Fruit fly (Drosophila melanogaster) whole organism, embryonic: ENCODE measurements around the gene CG7054.
A peak's percentile ranks its signal among the peaks of the same experiment; 100 is the strongest.

Source experiments
- Atf6 ChIP-seq: fragments of 200-800 bp; sonication (Bioruptor generic); IDR thresholded peaks from 2 replicates; pipeline ENCODE4 v1.3.6; 2022; ENCODE audit warnings: missing biosample characterization, missing genetic modification characterization
- C15 ChIP-seq: fragments of 200-800 bp; sonication (Bioruptor generic); IDR thresholded peaks from 3 replicates; pipeline ENCODE4 v1.3.6; 2022; ENCODE audit warnings: missing biosample characterization, missing genetic modification characterization
- CG10147 ChIP-seq: fragments of 200-800 bp; sonication (Bioruptor generic); optimal IDR thresholded peaks from 2 replicates; lab custom pipeline; 2019; ENCODE audit warnings: missing biosample characterization, mild to moderate bottlenecking, missing genetic modification characterization, moderate library complexity
- CG10366 ChIP-seq: fragments of 200-800 bp; sonication (Bioruptor generic); IDR thresholded peaks from 2 replicates; pipeline ENCODE4 v1.3.6; 2022; ENCODE audit warnings: missing biosample characterization, missing genetic modification characterization
- CG11504 ChIP-seq: fragments of 200-800 bp; sonication (Bioruptor generic); optimal IDR thresholded peaks from 3 replicates; lab custom pipeline; 2019; ENCODE audit warnings: missing biosample characterization, mild to moderate bottlenecking, missing genetic modification characterization, moderate library complexity
- CG12391 ChIP-seq: fragments of 200-800 bp; sonication (Bioruptor generic); optimal IDR thresholded peaks from 3 replicates; lab custom pipeline; 2018; ENCODE audit warnings: missing biosample characterization, mild to moderate bottlenecking, missing genetic modification characterization, moderate library complexity
- CG14710 ChIP-seq: fragments of 200-800 bp; sonication (Bioruptor generic); optimal IDR thresholded peaks from 3 replicates; lab custom pipeline; 2019; ENCODE audit warnings: missing biosample characterization, mild to moderate bottlenecking, missing genetic modification characterization, moderate library complexity
- CG1603 ChIP-seq: fragments of 200-800 bp; sonication (Bioruptor generic); optimal IDR thresholded peaks from 2 replicates; lab custom pipeline; 2019; ENCODE audit warnings: missing biosample characterization, mild to moderate bottlenecking, missing genetic modification characterization, moderate library complexity
- CG17359 ChIP-seq: fragments of 200-800 bp; sonication (Bioruptor generic); optimal IDR thresholded peaks from 3 replicates; lab custom pipeline; 2018; ENCODE audit warnings: missing biosample characterization, mild to moderate bottlenecking, missing genetic modification characterization, moderate library complexity
- CG17568 ChIP-seq: fragments of 200-800 bp; sonication (Bioruptor generic); optimal IDR thresholded peaks from 2 replicates; lab custom pipeline; 2018; ENCODE audit warnings: missing biosample characterization, mild to moderate bottlenecking, missing genetic modification characterization, moderate library complexity
- CG18011 ChIP-seq: fragments of 200-800 bp; sonication (Bioruptor generic); optimal IDR thresholded peaks from 2 replicates; lab custom pipeline; 2017; ENCODE audit warnings: missing biosample characterization, missing genetic modification characterization, mild to moderate bottlenecking, moderate library complexity, missing genotype
- CG18262 ChIP-seq: fragments of 200-800 bp; optimal IDR thresholded peaks from 3 replicates; lab custom pipeline; 2019; ENCODE audit warnings: missing biosample characterization, mild to moderate bottlenecking, missing genetic modification characterization, moderate library complexity
- CG31441 ChIP-seq: fragments of 200-800 bp; sonication (Bioruptor generic); IDR thresholded peaks from 2 replicates; pipeline ENCODE4 v1.3.6; 2022; ENCODE audit warnings: missing biosample characterization, missing genetic modification characterization
- CG3995 ChIP-seq: fragments of 200-800 bp; sonication (Bioruptor generic); optimal IDR thresholded peaks from 3 replicates; lab custom pipeline; 2016; ENCODE audit warnings: missing biosample characterization, missing genetic modification characterization
- CG42726 ChIP-seq: fragments of 200-800 bp; sonication (Bioruptor generic); IDR thresholded peaks from 2 replicates; pipeline ENCODE4 v1.3.6; 2022; ENCODE audit warnings: missing biosample characterization, missing genetic modification characterization; ENCODE audit not compliant: partially characterized antibody
- CG4282 ChIP-seq: fragments of 200-800 bp; sonication (Bioruptor generic); optimal IDR thresholded peaks from 2 replicates; lab custom pipeline; 2016; ENCODE audit warnings: missing biosample characterization, missing genetic modification characterization
- CG4424 ChIP-seq: fragments of 200-800 bp; sonication (Bioruptor generic); optimal IDR thresholded peaks from 3 replicates; lab custom pipeline; 2016; ENCODE audit warnings: missing biosample characterization, missing genetic modification characterization
- CG4707 ChIP-seq: fragments of 200-800 bp; sonication (Bioruptor generic); optimal IDR thresholded peaks from 2 replicates; lab custom pipeline; 2018; ENCODE audit warnings: missing biosample characterization, mild to moderate bottlenecking, missing genetic modification characterization, moderate library complexity
- CG4730 ChIP-seq: fragments of 200-800 bp; sonication (Bioruptor generic); IDR thresholded peaks from 2 replicates; pipeline ENCODE4 v1.3.6; 2022; ENCODE audit warnings: missing biosample characterization, missing genetic modification characterization
- CG5953 ChIP-seq: fragments of 200-800 bp; sonication (Bioruptor generic); IDR thresholded peaks from 2 replicates; pipeline ENCODE4 v1.3.6; 2022; ENCODE audit warnings: missing biosample characterization, missing genetic modification characterization
- CG6272 ChIP-seq: fragments of 200-800 bp; sonication (Bioruptor generic); IDR thresholded peaks from 2 replicates; pipeline ENCODE4 v1.3.6; 2022; ENCODE audit warnings: missing biosample characterization, missing genetic modification characterization
- CG7786 ChIP-seq: fragments of 200-800 bp; sonication (Bioruptor generic); optimal IDR thresholded peaks from 2 replicates; lab custom pipeline; 2016; ENCODE audit warnings: missing biosample characterization, missing genetic modification characterization
- CG9215 ChIP-seq: fragments of 200-800 bp; sonication (Bioruptor generic); IDR thresholded peaks from 2 replicates; pipeline ENCODE4 v1.3.6; 2022; ENCODE audit warnings: missing biosample characterization, missing genetic modification characterization
- Chrac-16 ChIP-seq: fragments of 200-800 bp; sonication (Bioruptor generic); optimal IDR thresholded peaks from 3 replicates; lab custom pipeline; 2016; ENCODE audit warnings: missing biosample characterization, missing genetic modification characterization
- Dp ChIP-seq: fragments of 200-800 bp; sonication (Bioruptor generic); optimal IDR thresholded peaks from 2 replicates; lab custom pipeline; 2018; ENCODE audit warnings: missing biosample characterization, mild to moderate bottlenecking, missing genetic modification characterization, moderate library complexity
- E2f2 ChIP-seq: fragments of 200-800 bp; sonication (Bioruptor generic); IDR thresholded peaks from 2 replicates; pipeline ENCODE4 v1.3.6; 2022; ENCODE audit warnings: missing biosample characterization, missing genetic modification characterization
- Fer2 ChIP-seq: fragments of 200-800 bp; sonication (Bioruptor generic); optimal IDR thresholded peaks from 2 replicates; lab custom pipeline; 2018; ENCODE audit warnings: missing biosample characterization, mild to moderate bottlenecking, missing genetic modification characterization, moderate library complexity
- HLH3B ChIP-seq: fragments of 200-800 bp; sonication (Bioruptor generic); IDR thresholded peaks from 2 replicates; pipeline ENCODE4 v1.3.6; 2022; ENCODE audit warnings: missing biosample characterization, missing genetic modification characterization
- Myb ChIP-seq: fragments of 200-800 bp; sonication (Bioruptor generic); optimal IDR thresholded peaks from 2 replicates; lab custom pipeline; 2016; ENCODE audit warnings: missing biosample characterization, missing genetic modification characterization
- Opbp ChIP-seq: fragments of 200-800 bp; sonication (Bioruptor generic); IDR thresholded peaks from 3 replicates; pipeline ENCODE4 v1.3.6; 2022; ENCODE audit warnings: missing biosample characterization, missing genetic modification characterization; ENCODE audit not compliant: partially characterized antibody
- Rx ChIP-seq: fragments of 200-800 bp; sonication (Bioruptor generic); IDR thresholded peaks from 2 replicates; pipeline ENCODE4 v1.3.6; 2022; ENCODE audit warnings: missing biosample characterization, missing genetic modification characterization
- TFAM ChIP-seq: fragments of 200-800 bp; sonication (Bioruptor generic); optimal IDR thresholded peaks from 2 replicates; lab custom pipeline; 2017; ENCODE audit warnings: missing biosample characterization, missing genetic modification characterization, inconsistent platforms
- Taf1 ChIP-seq: fragments of 200-800 bp; sonication (Bioruptor generic); IDR thresholded peaks from 2 replicates; pipeline ENCODE4 v1.3.6; 2022; ENCODE audit warnings: missing biosample characterization, missing genetic modification characterization
- Tbp ChIP-seq: fragments of >200 bp; optimal IDR thresholded peaks from 2 replicates; lab custom pipeline; 2018; ENCODE audit warnings: missing biosample characterization, missing genetic modification characterization
- al ChIP-seq: fragments of 200-800 bp; sonication (Bioruptor generic); IDR thresholded peaks from 2 replicates; pipeline ENCODE4 v1.3.6; 2022; ENCODE audit warnings: missing biosample characterization, missing genetic modification characterization
- amos ChIP-seq: fragments of 200-800 bp; sonication (Bioruptor generic); IDR thresholded peaks from 2 replicates; pipeline ENCODE4 v1.3.6; 2022; ENCODE audit warnings: missing biosample characterization, missing genetic modification characterization; ENCODE audit not compliant: partially characterized antibody
- cas ChIP-seq: fragments of 200-800 bp; sonication (Bioruptor generic); IDR thresholded peaks from 2 replicates; pipeline ENCODE4 v1.3.6; 2022; ENCODE audit warnings: missing biosample characterization, missing genetic modification characterization
- cg ChIP-seq: fragments of 200-800 bp; sonication (Bioruptor generic); optimal IDR thresholded peaks from 3 replicates; lab custom pipeline; 2019; ENCODE audit warnings: missing biosample characterization, mild to moderate bottlenecking, missing genetic modification characterization, moderate library complexity
- cwo ChIP-seq: fragments of 200-800 bp; sonication (Bioruptor generic); optimal IDR thresholded peaks from 3 replicates; lab custom pipeline; 2017; ENCODE audit warnings: missing biosample characterization, missing genetic modification characterization, mild to moderate bottlenecking, moderate library complexity, missing genetic modification reagents
- dm ChIP-seq: fragments of 200-800 bp; sonication (Bioruptor generic); optimal IDR thresholded peaks from 3 replicates; lab custom pipeline; 2016; ENCODE audit warnings: missing biosample characterization, missing genetic modification characterization
- dpn ChIP-seq, 2 experiments: fragments of 200-800 bp; sonication (Bioruptor generic); optimal IDR thresholded peaks; 3 replicates each; lab custom pipeline; 2016; ENCODE audit warnings: missing biosample characterization in 2 of 2, missing genetic modification characterization in 2 of 2
- grn ChIP-seq: fragments of 200-800 bp; sonication (Bioruptor generic); optimal IDR thresholded peaks from 3 replicates; lab custom pipeline; 2017; ENCODE audit warnings: missing biosample characterization, missing genetic modification characterization
- ind ChIP-seq: fragments of 200-800 bp; sonication (Bioruptor generic); optimal IDR thresholded peaks from 3 replicates; lab custom pipeline; 2016; ENCODE audit warnings: missing biosample characterization, missing genetic modification characterization
- mld ChIP-seq: fragments of 200-800 bp; sonication (Bioruptor generic); IDR thresholded peaks from 3 replicates; pipeline ENCODE4 v1.3.6; 2022; ENCODE audit warnings: missing biosample characterization, missing genetic modification characterization; ENCODE audit not compliant: partially characterized antibody
- onecut ChIP-seq: fragments of 200-800 bp; sonication (Bioruptor generic); IDR thresholded peaks from 2 replicates; pipeline ENCODE4 v1.3.6; 2022; ENCODE audit warnings: missing biosample characterization, missing genetic modification characterization
- prd ChIP-seq, 3 experiments: fragments of >200 bp in 2 of 3; fragments of 200-800 bp in 1 of 3; sonication (Bioruptor generic) in 1 of 3; optimal IDR thresholded peaks in 2 of 3; IDR thresholded peaks in 1 of 3; 2 replicates in 2 of 3; 3 replicates in 1 of 3; pipeline versions ENCODE4 v1.3.6 to Lab custom; 2017 to 2022; ENCODE audit warnings: missing biosample characterization in 1 of 3, missing genetic modification characterization in 1 of 3
- sna ChIP-seq: fragments of 200-800 bp; sonication (Bioruptor generic); IDR thresholded peaks from 2 replicates; pipeline ENCODE4 v1.3.6; 2022; ENCODE audit warnings: missing biosample characterization, missing genetic modification characterization; ENCODE audit not compliant: partially characterized antibody
- ssp ChIP-seq: fragments of 200-800 bp; sonication (Bioruptor generic); IDR thresholded peaks from 2 replicates; pipeline ENCODE4 v1.3.6; 2022; ENCODE audit warnings: missing biosample characterization, missing genetic modification characterization
- usp ChIP-seq: fragments of >200 bp; optimal IDR thresholded peaks from 2 replicates; lab custom pipeline; 2017; ENCODE audit warnings: missing biosample characterization, missing genetic modification characterization
- z ChIP-seq: fragments of 200-800 bp; sonication (Bioruptor generic); IDR thresholded peaks from 3 replicates; pipeline ENCODE4 v1.3.6; 2022; ENCODE audit warnings: missing biosample characterization, missing genetic modification characterization

Gene CG7054

DNA sequence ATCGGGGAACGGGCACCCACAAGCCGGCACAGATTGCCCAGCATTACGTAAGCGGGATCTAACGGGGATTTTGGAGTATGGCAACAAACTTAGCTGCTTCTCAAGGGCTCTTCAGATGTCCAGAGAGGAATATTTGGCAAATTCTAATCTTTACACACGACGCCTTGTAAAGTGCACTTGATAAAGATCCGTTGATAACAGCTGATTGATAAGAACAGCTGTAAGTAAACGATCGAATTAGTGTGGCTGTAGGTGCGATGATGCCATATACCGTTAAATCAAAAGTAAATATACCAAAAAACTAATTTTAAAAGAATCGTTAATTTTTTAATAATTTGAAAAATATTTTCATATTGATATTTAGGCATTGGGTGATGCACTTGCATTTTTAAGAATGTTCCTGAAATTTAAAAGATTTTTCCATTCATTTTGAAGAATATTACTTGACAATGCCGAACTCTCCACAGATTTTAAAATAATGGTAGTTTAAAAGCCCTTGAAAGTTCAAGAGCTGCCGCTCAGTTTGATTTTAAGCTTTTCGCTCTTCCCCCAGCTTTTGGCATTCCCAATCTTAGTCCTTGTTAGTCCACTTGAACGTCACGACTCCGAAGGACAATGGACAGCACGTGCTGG, 3.3 kb downstream of the CG7054 start, which contains the start of the genes CG5377 and Nrx-1 (continued):
- TF ChIP-seq dpn (GFP tag; optimal IDR thresholded peaks at IDR 0.05; lab: Kevin White, UChicago) (no peak), Opbp (GFP tag; lab: Robert Waterston, UW) (no peak), CG9215 (no peak), cwo (GFP tag; lab: Kevin White, UChicago) (no peak), sna (GFP tag; lab: Robert Waterston, UW) (0 out of 2 replicates have a peak, but pooled peaks have one; percentile 17), CG18262 (tag; lab: Kevin White, UChicago) (no peak), E2f2 (GFP tag; lab: Robert Waterston, UW) (peak; percentile 59), CG4707 (GFP tag; lab: Kevin White, UChicago) (no peak), amos (GFP tag; lab: Robert Waterston, UW) (no peak), ssp (no peak), CG31441 (GFP tag; lab: Robert Waterston, UW) (no peak), grn (GFP tag; lab: Kevin White, UChicago) (peak; percentile 92), prd (optimal IDR thresholded peaks at IDR 0.05; lab: Kevin White, UChicago) (no peak), prd (GFP tag; IDR thresholded peaks at IDR 0.05; lab: Robert Waterston, UW) (no peak), HLH3B (GFP tag; lab: Robert Waterston, UW) (no peak), CG7786 (no peak), al (GFP tag; lab: Robert Waterston, UW) (no peak), Atf6 (GFP tag; lab: Robert Waterston, UW) (no peak), cas (GFP tag; lab: Robert Waterston, UW) (no peak), CG11504 (no peak), usp (no peak), Tbp (GFP tag; lab: Kevin White, UChicago) (no peak), Dp (GFP tag; lab: Kevin White, UChicago) (peak; percentile 60), CG10366 (no peak), Fer2 (tag; lab: Kevin White, UChicago) (no peak), Chrac-16 (GFP tag; lab: Kevin White, UChicago) (no peak), cg (no peak), Rx (GFP tag; lab: Robert Waterston, UW) (no peak), CG14710 (tag; lab: Kevin White, UChicago) (peak; percentile 77), CG42726 (GFP tag; lab: Robert Waterston, UW) (no peak), CG6272 (GFP tag; lab: Robert Waterston, UW) (no peak), CG4730 (GFP tag; lab: Robert Waterston, UW) (no peak), Taf1 (GFP tag; lab: Robert Waterston, UW) (no peak), mld (GFP tag; lab: Robert Waterston, UW) (no peak), CG5953 (no peak), CG18011 (GFP tag; lab: Kevin White, UChicago) (no peak), onecut (GFP tag; lab: Robert Waterston, UW) (no peak), C15 (no peak), dm (no peak), Myb (GFP tag; lab: Kevin White, UChicago) (peak; percentile 53), ind (no peak), CG4282 (GFP tag; lab: Kevin White, UChicago) (no peak), CG10147 (GFP tag; lab: Kevin White, UChicago) (no peak), CG1603 (tag; lab: Kevin White, UChicago) (peak; percentile 27), CG17568 (GFP tag; lab: Kevin White, UChicago) (no peak), CG3995 (GFP tag; lab: Kevin White, UChicago) (no peak), TFAM (GFP tag; lab: Kevin White, UChicago) (no peak), CG4424 (no peak), CG12391 (tag; lab: Kevin White, UChicago) (no peak), CG17359 (no peak), z (GFP tag; lab: Robert Waterston, UW) (no peak)
